Fruit fly (Drosophila melanogaster) whole organism, wandering third instar larva: Measurements from ENCODE around the gene ndl.
A peak's percentile ranks its signal among the peaks of the same experiment; 100 is the strongest.

Experiments
- CG32264 ChIP-seq: fragments of 200-800 bp; sonication (Bioruptor generic); optimal IDR thresholded peaks from 2 replicates; lab custom pipeline; 2016; ENCODE audit warnings: missing biosample characterization, missing genetic modification characterization
- CrebA ChIP-seq: fragments of 200-800 bp; sonication (Bioruptor generic); optimal IDR thresholded peaks from 2 replicates; lab custom pipeline; 2016; ENCODE audit warnings: missing biosample characterization, mild to moderate bottlenecking, missing genetic modification characterization, borderline replicate concordance
- Dfd ChIP-seq: fragments of >200 bp; optimal IDR thresholded peaks from 2 replicates; lab custom pipeline; 2017; ENCODE audit warnings: missing biosample characterization, missing genetic modification characterization
- GATAd ChIP-seq: sonication (Bioruptor generic); optimal IDR thresholded peaks from 2 replicates; lab custom pipeline; 2016; ENCODE audit warnings: missing biosample characterization, missing genetic modification characterization
- HLH106 ChIP-seq: fragments of 200-800 bp; optimal IDR thresholded peaks from 3 replicates; lab custom pipeline; 2019; ENCODE audit warnings: missing biosample characterization, mild to moderate bottlenecking, missing genetic modification characterization, moderate library complexity
- Hnf4 ChIP-seq: fragments of 200-800 bp; sonication (Bioruptor generic); optimal IDR thresholded peaks from 2 replicates; lab custom pipeline; 2016; ENCODE audit warnings: missing biosample characterization, mild to moderate bottlenecking, missing genetic modification characterization
- Hr78 ChIP-seq: fragments of >200 bp; optimal IDR thresholded peaks from 2 replicates; lab custom pipeline; 2017; ENCODE audit warnings: missing biosample characterization, missing genetic modification characterization
- Hr83 ChIP-seq: fragments of 200-300 bp; sonication (Bioruptor generic); optimal IDR thresholded peaks from 2 replicates; lab custom pipeline; 2016; ENCODE audit warnings: missing biosample characterization, mild to moderate bottlenecking, missing genetic modification characterization, moderate library complexity; ENCODE audit not compliant: poor library complexity, severe bottlenecking
- Mio ChIP-seq: sonication (Bioruptor generic); optimal IDR thresholded peaks from 2 replicates; lab custom pipeline; 2016; ENCODE audit warnings: missing biosample characterization, missing genetic modification characterization
- Myc ChIP-seq: fragments of >200 bp; optimal IDR thresholded peaks from 2 replicates; lab custom pipeline; 2017
- OdsH ChIP-seq: fragments of 200-800 bp; sonication (Bioruptor generic); optimal IDR thresholded peaks from 2 replicates; lab custom pipeline; 2016; ENCODE audit warnings: missing biosample characterization, mild to moderate bottlenecking, missing genetic modification characterization
- Rel ChIP-seq, 2 experiments: fragments of 200-800 bp; sonication (Bioruptor generic) in 1 of 2; optimal IDR thresholded peaks; 2 replicates in 1 of 2; 3 replicates in 1 of 2; lab custom pipeline; 2016 to 2019; ENCODE audit warnings: mild to moderate bottlenecking in 2 of 2, missing biosample characterization in 2 of 2, missing genetic modification characterization in 2 of 2, moderate library complexity in 1 of 2
- Sp1 ChIP-seq: fragments of 200-800 bp; sonication (Bioruptor generic); optimal IDR thresholded peaks from 3 replicates; lab custom pipeline; 2019; ENCODE audit warnings: missing biosample characterization, mild to moderate bottlenecking, missing genetic modification characterization, moderate library complexity
- Vsx2 ChIP-seq: fragments of 200-300, 225-300 bp; sonication (Bioruptor generic); optimal IDR thresholded peaks from 2 replicates; lab custom pipeline; 2018; ENCODE audit warnings: missing biosample characterization, missing genetic modification characterization; ENCODE audit not compliant: partially characterized antibody
- br ChIP-seq: fragments of 200-800 bp; sonication (Bioruptor generic); optimal IDR thresholded peaks from 2 replicates; lab custom pipeline; 2016; ENCODE audit warnings: missing biosample characterization, missing genetic modification characterization
- brk ChIP-seq: fragments of 200-800 bp; sonication (Bioruptor generic); optimal IDR thresholded peaks from 2 replicates; lab custom pipeline; 2016; ENCODE audit warnings: missing biosample characterization, mild to moderate bottlenecking, missing genetic modification characterization
- dl ChIP-seq, 2 experiments: fragments of 175-275, 200-275 bp in 1 of 2; fragments of 200-275 bp in 1 of 2; sonication (Bioruptor generic); optimal IDR thresholded peaks; lab custom pipeline; 2018; ENCODE audit warnings: mild to moderate bottlenecking in 2 of 2, missing biosample characterization in 2 of 2, missing genetic modification characterization in 2 of 2, moderate library complexity in 2 of 2; ENCODE audit not compliant: partially characterized antibody in 2 of 2, insufficient read depth in 1 of 2
- dmrt93B ChIP-seq: fragments of 200-800 bp; sonication (Bioruptor generic); optimal IDR thresholded peaks from 2 replicates; lab custom pipeline; 2018; ENCODE audit warnings: missing biosample characterization, mild to moderate bottlenecking, missing genetic modification characterization
- dsf ChIP-seq: sonication (Bioruptor generic); optimal IDR thresholded peaks from 2 replicates; lab custom pipeline; 2016; ENCODE audit warnings: missing biosample characterization, missing genetic modification characterization, borderline replicate concordance
- ey ChIP-seq: fragments of 200-800 bp; sonication (Bioruptor generic); optimal IDR thresholded peaks from 2 replicates; lab custom pipeline; 2016; ENCODE audit warnings: missing biosample characterization, missing genetic modification characterization
- foxo ChIP-seq, 2 experiments: fragments of 200-800 bp; sonication (Bioruptor generic); optimal IDR thresholded peaks; 2 replicates in 1 of 2; 3 replicates in 1 of 2; lab custom pipeline; 2016 to 2017; ENCODE audit warnings: missing biosample characterization in 2 of 2, missing genetic modification characterization in 2 of 2
- fru ChIP-seq: fragments of 200-800 bp; sonication (Bioruptor generic); optimal IDR thresholded peaks from 3 replicates; lab custom pipeline; 2016; ENCODE audit warnings: missing biosample characterization, mild to moderate bottlenecking, missing genetic modification characterization
- h ChIP-seq: fragments of 200-800 bp; sonication (Bioruptor generic); optimal IDR thresholded peaks from 3 replicates; lab custom pipeline; 2016; ENCODE audit warnings: missing biosample characterization, mild to moderate bottlenecking, missing genetic modification characterization
- jim ChIP-seq: fragments of 175-275, 200-325 bp; sonication (Bioruptor generic); optimal IDR thresholded peaks from 2 replicates; lab custom pipeline; 2016; ENCODE audit warnings: missing biosample characterization, mild to moderate bottlenecking, missing genetic modification characterization
- lola ChIP-seq: fragments of >200 bp; optimal IDR thresholded peaks from 2 replicates; lab custom pipeline; 2017; ENCODE audit warnings: missing biosample characterization, missing genetic modification characterization
- pan ChIP-seq: fragments of >200 bp; optimal IDR thresholded peaks from 2 replicates; lab custom pipeline; 2017
- psq ChIP-seq: fragments of 200-800 bp; sonication (Bioruptor generic); optimal IDR thresholded peaks from 3 replicates; lab custom pipeline; 2017; ENCODE audit warnings: missing biosample characterization, mild to moderate bottlenecking, missing genetic modification characterization, moderate library complexity
- rgr ChIP-seq: fragments of 200-800 bp; sonication (Bioruptor generic); optimal IDR thresholded peaks from 3 replicates; lab custom pipeline; 2016; ENCODE audit warnings: missing biosample characterization, mild to moderate bottlenecking, missing genetic modification characterization
- sage ChIP-seq: fragments of 200-800 bp; sonication (Bioruptor generic); optimal IDR thresholded peaks from 2 replicates; lab custom pipeline; 2016; ENCODE audit warnings: missing biosample characterization, mild to moderate bottlenecking, missing genetic modification characterization
- sv ChIP-seq: fragments of 200-800 bp; sonication (Bioruptor generic); optimal IDR thresholded peaks from 3 replicates; lab custom pipeline; 2016; ENCODE audit warnings: missing biosample characterization, missing genetic modification characterization
- usp ChIP-seq: fragments of >200 bp; optimal IDR thresholded peaks from 2 replicates; lab custom pipeline; 2017; ENCODE audit warnings: missing biosample characterization, missing genetic modification characterization

The ndl gene

DNA sequence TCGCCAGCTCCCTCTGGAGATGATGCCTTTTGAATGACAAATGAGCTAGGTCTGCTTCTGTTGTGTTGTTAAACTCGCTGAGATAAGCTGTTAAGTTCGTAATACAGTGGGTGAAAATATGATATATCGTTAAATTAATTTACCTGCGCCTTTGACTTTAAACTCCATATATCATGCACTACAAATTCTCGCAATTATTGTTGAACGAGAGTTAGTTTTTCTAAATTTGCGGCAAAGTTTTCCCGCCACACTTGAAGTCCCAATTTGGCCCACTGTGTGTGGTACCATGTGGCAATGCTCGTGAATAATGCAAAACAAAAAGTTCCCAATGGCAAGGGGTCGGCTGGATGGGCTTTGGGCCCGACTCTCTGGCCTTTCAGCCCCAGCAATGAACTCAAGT, 26.5 kb downstream of the ndl start:
- TF ChIP-seq psq, result no peak
- TF ChIP-seq foxo (GFP tag; optimal IDR thresholded peaks at IDR 0.05; lab: Kevin White, UChicago), result peak in 1 of 2 experiments; percentile 32
- TF ChIP-seq pan, result no peak
- TF ChIP-seq rgr, result peak; percentile 38
- no peak for TF ChIP-seq Rel (GFP tag; optimal IDR thresholded peaks at IDR 0.05; lab: Kevin White, UChicago)
- no peak for TF ChIP-seq Rel (tag; optimal IDR thresholded peaks at IDR 0.05; lab: Kevin White, UChicago)
- TF ChIP-seq br (GFP tag; lab: Kevin White, UChicago), result peak; percentile 31
- TF ChIP-seq Sp1, result peak; percentile 24
- TF ChIP-seq Vsx2, result no peak
- no peak for TF ChIP-seq sage (GFP tag; lab: Kevin White, UChicago)
- peak; percentile 38 for TF ChIP-seq h (GFP tag; lab: Kevin White, UChicago)
- TF ChIP-seq Myc (lab: Kevin White, UChicago), result no peak
- no peak for TF ChIP-seq Hr83
- TF ChIP-seq CrebA (GFP tag; lab: Kevin White, UChicago), result no peak
- TF ChIP-seq dsf (GFP tag; lab: Kevin White, UChicago), result no peak
- peak; percentile 30 for TF ChIP-seq OdsH (GFP tag; lab: Kevin White, UChicago)
- no peak for TF ChIP-seq usp (GFP tag; lab: Kevin White, UChicago)
- peak; percentile 44 for TF ChIP-seq HLH106
- TF ChIP-seq fru, result peak; percentile 48
- no peak for TF ChIP-seq Hr78
- TF ChIP-seq dl (GFP tag; optimal IDR thresholded peaks at IDR 0.05; lab: Kevin White, UChicago; ENCODE audit: insufficient read depth in 1 of 2, partially characterized antibody in 2 of 2), result no peak
- TF ChIP-seq CG32264 (GFP tag; lab: Kevin White, UChicago), result no peak
- TF ChIP-seq dmrt93B (GFP tag; lab: Kevin White, UChicago), result peak; percentile 23
- peak; percentile 60 for TF ChIP-seq ey (GFP tag; lab: Kevin White, UChicago)
- TF ChIP-seq GATAd, result no peak
- TF ChIP-seq Dfd (GFP tag; lab: Kevin White, UChicago), result no peak
- TF ChIP-seq, all 38 proteins: peak for 10

DNA sequence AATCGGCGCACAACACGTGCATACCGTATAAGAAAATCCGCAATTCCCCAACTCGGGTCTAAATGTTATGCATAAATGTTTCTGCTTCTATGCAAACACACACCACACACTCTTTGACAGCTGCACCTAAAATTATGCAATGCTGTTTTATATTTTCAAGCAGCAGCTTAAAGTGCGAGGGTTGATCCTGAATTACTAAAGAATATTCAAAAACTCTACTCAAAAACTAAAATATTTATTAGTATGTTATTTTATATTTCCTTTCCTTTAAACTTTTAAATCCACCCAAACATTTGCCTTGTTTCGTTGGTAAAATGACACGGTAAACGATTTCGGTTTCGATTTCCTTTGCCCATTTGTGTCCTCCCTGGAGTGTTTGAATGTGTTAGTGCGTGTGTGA, 42.1 kb downstream of the ndl start:
- TF ChIP-seq jim (GFP tag; lab: Kevin White, UChicago) (no peak), brk (GFP tag; lab: Kevin White, UChicago) (no peak), Hr83 (no peak), Sp1 (no peak)

DNA sequence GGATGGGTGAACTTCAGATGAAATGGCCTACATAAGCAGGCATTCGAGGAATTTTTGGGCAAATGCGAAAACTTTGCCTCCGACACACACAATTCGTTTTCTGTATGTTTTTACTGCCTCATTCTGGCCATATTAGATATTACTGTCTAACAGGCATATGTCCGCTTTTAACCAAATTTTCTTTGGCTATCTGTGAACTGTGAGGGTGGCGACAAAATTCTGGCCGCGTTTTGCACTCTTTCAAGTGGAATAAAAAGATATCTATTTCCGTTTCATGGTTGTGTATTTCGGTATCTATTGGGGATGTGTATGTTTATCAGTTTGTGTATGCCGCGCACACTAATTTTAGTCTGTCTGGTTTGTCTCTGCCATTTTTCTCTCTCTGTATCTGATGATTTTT, 44.6 kb downstream of the ndl start:
- TF ChIP-seq Hr78 (no peak), ey (GFP tag; lab: Kevin White, UChicago) (no peak), pan (no peak), dmrt93B (GFP tag; lab: Kevin White, UChicago) (no peak), sv (GFP tag; lab: Kevin White, UChicago) (no peak), Hr83 (no peak), Hnf4 (no peak), Myc (lab: Kevin White, UChicago) (no peak), Mio (GFP tag; lab: Kevin White, UChicago) (no peak), Vsx2 (no peak), lola (GFP tag; lab: Kevin White, UChicago) (no peak), Dfd (GFP tag; lab: Kevin White, UChicago) (no peak), sage (GFP tag; lab: Kevin White, UChicago) (no peak)

DNA sequence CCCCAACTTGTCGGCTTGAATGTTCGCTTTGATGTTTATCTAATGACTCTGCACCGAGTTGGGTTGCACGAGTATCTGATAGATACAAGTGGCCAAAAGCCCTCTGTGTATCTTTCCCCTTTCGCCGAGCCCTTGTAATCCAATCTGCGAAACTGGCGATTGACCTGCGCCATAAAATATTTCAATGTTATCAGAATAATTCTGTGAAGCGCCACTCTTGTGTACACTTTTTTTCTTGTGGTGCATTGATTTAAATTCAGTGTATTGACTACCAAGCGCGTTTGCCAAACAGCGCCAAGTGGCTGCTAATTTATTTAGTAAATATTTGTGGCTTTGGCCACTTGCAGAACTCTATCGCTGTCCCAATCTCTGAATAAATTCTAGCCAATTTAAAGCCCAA, 46.9 kb downstream of the ndl start:
- TF ChIP-seq Dfd (GFP tag; lab: Kevin White, UChicago) (no peak), Mio (GFP tag; lab: Kevin White, UChicago) (no peak), Rel (GFP tag; optimal IDR thresholded peaks at IDR 0.05; lab: Kevin White, UChicago) (no peak), Rel (tag; optimal IDR thresholded peaks at IDR 0.05; lab: Kevin White, UChicago) (peak; percentile 17)

DNA sequence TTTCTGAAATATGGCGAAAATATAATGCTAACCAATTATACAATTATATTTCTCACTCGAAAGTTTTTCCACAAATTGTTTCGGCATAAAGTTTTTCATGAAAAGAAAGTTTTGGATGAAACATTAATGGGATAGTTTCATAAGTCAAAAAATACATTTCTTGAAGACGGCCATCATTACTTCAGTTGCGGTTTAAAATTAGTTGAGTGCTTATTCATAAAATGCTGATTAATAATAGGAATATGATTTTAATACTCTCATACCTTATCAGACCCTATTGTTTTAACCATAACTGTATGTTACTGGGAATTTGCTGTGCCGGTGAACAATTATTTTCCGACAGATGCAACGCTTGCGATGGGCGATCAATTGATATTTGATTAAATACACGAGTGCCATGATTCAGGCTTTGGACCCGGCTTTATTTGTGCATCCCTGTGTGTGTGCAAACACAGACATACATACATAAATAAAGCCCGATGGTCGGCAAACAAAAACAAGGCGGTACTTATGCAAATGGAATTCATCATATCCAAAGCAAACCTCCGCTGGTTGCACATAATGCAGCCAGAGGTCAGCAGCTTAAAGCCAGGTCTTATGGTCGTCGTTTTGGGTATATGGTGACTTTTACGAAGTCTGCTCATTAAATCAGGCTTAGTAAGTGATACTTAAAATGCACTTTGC, 49.0 kb downstream of the ndl start:
- TF ChIP-seq dmrt93B (GFP tag; lab: Kevin White, UChicago), result peak; percentile 8
- no peak for TF ChIP-seq Vsx2
- TF ChIP-seq br (GFP tag; lab: Kevin White, UChicago), result no peak
- peak; percentile 8 for TF ChIP-seq ey (GFP tag; lab: Kevin White, UChicago)
- TF ChIP-seq Sp1, result peak; percentile 6
- peak; percentile 2 for TF ChIP-seq h (GFP tag; lab: Kevin White, UChicago)
- peak; percentile 3 for TF ChIP-seq fru
- no peak for TF ChIP-seq Rel (GFP tag; optimal IDR thresholded peaks at IDR 0.05; lab: Kevin White, UChicago)
- no peak for TF ChIP-seq Rel (tag; optimal IDR thresholded peaks at IDR 0.05; lab: Kevin White, UChicago)
